Worm (Caenorhabditis elegans) whole organism, late embryonic: ENCODE data around the gene ZC506.1.

Experiments
- ama-1 ChIP-seq: fragments of 150-350 bp; optimal IDR thresholded peaks from 2 replicates; lab custom pipeline; 2014
- ceh-9 ChIP-seq: sonication (generic microtip); optimal IDR thresholded peaks from 2 replicates; lab custom pipeline; 2016; ENCODE audit warnings: mild to moderate bottlenecking, missing genetic modification characterization, inconsistent platforms, missing compliant biosample characterization
- fax-1 ChIP-seq: sonication (generic microtip); optimal IDR thresholded peaks from 2 replicates; lab custom pipeline; 2016; ENCODE audit warnings: missing genotype, missing genetic modification characterization, missing compliant biosample characterization
- nfya-1 ChIP-seq: sonication (generic microtip); optimal IDR thresholded peaks from 2 replicates; lab custom pipeline; 2017; ENCODE audit warnings: missing genetic modification characterization, mild to moderate bottlenecking, missing compliant biosample characterization, antibody characterized with exemption, moderate library complexity
- sox-4 ChIP-seq: sonication (generic microtip); optimal IDR thresholded peaks from 2 replicates; lab custom pipeline; 2017; ENCODE audit warnings: mild to moderate bottlenecking, missing genetic modification characterization, inconsistent platforms, missing compliant biosample characterization
- unc-86 ChIP-seq: sonication (generic microtip); optimal IDR thresholded peaks from 2 replicates; lab custom pipeline; 2016; ENCODE audit warnings: missing genetic modification characterization, missing compliant biosample characterization

DNA sequence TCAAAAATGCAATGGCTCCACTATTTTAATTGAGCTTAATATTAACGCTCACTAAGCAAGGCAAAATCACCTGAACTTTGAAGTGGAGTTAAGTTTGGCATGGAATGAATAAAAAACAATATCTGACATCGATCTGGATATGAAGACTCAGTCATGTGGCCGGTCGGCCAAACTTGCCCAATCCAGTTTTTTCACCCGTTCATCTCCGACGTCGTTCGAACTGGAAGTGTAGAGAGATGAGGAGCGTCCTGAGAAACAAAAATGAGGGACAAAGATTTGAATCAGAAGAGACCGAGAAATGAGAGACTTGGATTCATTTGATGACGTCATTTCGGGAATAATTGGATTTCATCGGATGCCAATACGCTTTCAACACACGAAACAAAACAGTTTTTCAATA lies 20.7 kb upstream of the ZC506.1 start:
- TF ChIP-seq sox-4 (tag; lab: Kevin White, UChicago) (no peak), nfya-1 (tag; lab: Kevin White, UChicago) (no peak), ceh-9 (no peak), unc-86 (tag; lab: Kevin White, UChicago) (no peak), ama-1 (no peak), fax-1 (tag; lab: Kevin White, UChicago) (no peak)
